Fruit fly (Drosophila melanogaster): ENCODE measurements around the gene CG5199.

Gene CG5199

DNA sequence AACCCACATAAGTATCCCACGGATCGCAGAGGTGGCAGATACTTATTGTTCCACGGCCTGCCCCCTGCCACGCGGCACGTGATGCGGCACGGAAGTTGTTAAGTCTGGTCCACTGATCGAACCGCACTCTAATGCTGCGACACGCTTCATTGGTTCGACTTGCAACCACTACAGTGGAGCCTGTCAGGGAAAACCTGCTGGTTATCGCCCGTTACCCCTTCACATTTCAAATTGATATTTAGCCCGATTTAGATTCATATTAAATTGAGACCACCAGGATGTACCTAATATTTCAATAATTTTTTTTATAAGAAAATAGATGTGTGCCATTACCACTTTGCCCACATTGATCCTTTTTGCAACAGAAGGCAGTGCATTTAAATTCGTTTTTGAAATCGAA lies 5.3 kb downstream of the CG5199 start (continued):
- TF ChIP-seq CG4424 (GFP tag; optimal IDR thresholded peaks at IDR 0.05), result peak; percentile 25
- TF ChIP-seq ssp (GFP tag; IDR thresholded peaks at IDR 0.05), result no peak
- 0 out of 2 replicates have a peak, but pooled peaks have one; percentile 6 for TF ChIP-seq toy (GFP tag; IDR thresholded peaks at IDR 0.05)
- no peak for TF ChIP-seq Bteb2 (GFP tag; optimal IDR thresholded peaks at IDR 0.05)
- TF ChIP-seq CG12071 (GFP tag; optimal IDR thresholded peaks at IDR 0.05), result no peak
- TF ChIP-seq Dip2 (GFP tag; IDR thresholded peaks at IDR 0.05), result no peak
- peak; percentile 50 for TF ChIP-seq dmrt99B (tag; optimal IDR thresholded peaks at IDR 0.05)
- no peak for TF ChIP-seq Dad (GFP tag; optimal IDR thresholded peaks at IDR 0.05)
- TF ChIP-seq amos (GFP tag; IDR thresholded peaks at IDR 0.05; ENCODE audit: partially characterized antibody), result no peak
- no peak for TF ChIP-seq CG12769 (tag; optimal IDR thresholded peaks at IDR 0.05)
- TF ChIP-seq CG14667 (GFP tag; IDR thresholded peaks at IDR 0.05), result 0 out of 2 replicates have a peak, but pooled peaks have one; percentile 11
- TF ChIP-seq bsh (GFP tag; optimal IDR thresholded peaks at IDR 0.05), result peak in 1 of 2 experiments; percentile 43
- TF ChIP-seq CG31365 (tag; optimal IDR thresholded peaks at IDR 0.05), result no peak
- TF ChIP-seq chif (GFP tag; optimal IDR thresholded peaks at IDR 0.05), result peak in 1 of 2 experiments; percentile 64
- TF ChIP-seq CG10462 (GFP tag; optimal IDR thresholded peaks at IDR 0.05), result no peak
- TF ChIP-seq slbo (GFP tag; IDR thresholded peaks at IDR 0.05), result 0 out of 2 replicates have a peak, but pooled peaks have one; percentile 15
- no peak for TF ChIP-seq CG4617 (GFP tag; optimal IDR thresholded peaks at IDR 0.05; ENCODE audit: borderline replicate concordance)
- TF ChIP-seq CG8924 (tag; optimal IDR thresholded peaks at IDR 0.05), result no peak
- TF ChIP-seq CG30403 (GFP tag; optimal IDR thresholded peaks at IDR 0.05), result peak; percentile 37
- TF ChIP-seq stc (GFP tag; IDR thresholded peaks at IDR 0.05), result no peak
- TF ChIP-seq Bdp1 (GFP tag; optimal IDR thresholded peaks at IDR 0.05), result no peak
- peak; percentile 38 for TF ChIP-seq unpg (GFP tag; optimal IDR thresholded peaks at IDR 0.05)
- TF ChIP-seq HLHmδ (GFP tag; optimal IDR thresholded peaks at IDR 0.05), result peak; percentile 80
- TF ChIP-seq CG12391 (tag; optimal IDR thresholded peaks at IDR 0.05), result peak; percentile 18
- no peak for TF ChIP-seq CG18764 (GFP tag; optimal IDR thresholded peaks at IDR 0.05)
- TF ChIP-seq Oli (tag; optimal IDR thresholded peaks at IDR 0.05), result peak; percentile 25
- no peak for TF ChIP-seq cwo (GFP tag; optimal IDR thresholded peaks at IDR 0.05)
- TF ChIP-seq Vsx1 (GFP tag; optimal IDR thresholded peaks at IDR 0.05), result no peak
- TF ChIP-seq sim (GFP tag; IDR thresholded peaks at IDR 0.05), result 0 out of 2 replicates have a peak, but pooled peaks have one; percentile 17
- TF ChIP-seq H2.0 (GFP tag; IDR thresholded peaks at IDR 0.05), result no peak
- no peak for TF ChIP-seq Atf6 (GFP tag; IDR thresholded peaks at IDR 0.05)
- TF ChIP-seq aop (GFP tag; IDR thresholded peaks at IDR 0.05), result no peak
- TF ChIP-seq sc (optimal IDR thresholded peaks at IDR 0.05), result no peak
- no peak for TF ChIP-seq sc (GFP tag; optimal IDR thresholded peaks at IDR 0.05)
- no peak for TF ChIP-seq gcm2 (GFP tag; optimal IDR thresholded peaks at IDR 0.05)
- TF ChIP-seq CG6689 (GFP tag; IDR thresholded peaks at IDR 0.05), result peak; percentile 36; the same call in 1 of the 2 replicates
- no peak for TF ChIP-seq D19B (GFP tag; optimal IDR thresholded peaks at IDR 0.05)
- TF ChIP-seq CkIIα-i1 (GFP tag; IDR thresholded peaks at IDR 0.05), result no peak
- TF ChIP-seq Fer1 (GFP tag; optimal IDR thresholded peaks at IDR 0.05), result no peak
- peak; percentile 48 for TF ChIP-seq D19A (tag; optimal IDR thresholded peaks at IDR 0.05)
- no peak for TF ChIP-seq CG13624 (GFP tag; optimal IDR thresholded peaks at IDR 0.05)
- no peak for TF ChIP-seq CG10654 (GFP tag; optimal IDR thresholded peaks at IDR 0.05)
- TF ChIP-seq mam (GFP tag; optimal IDR thresholded peaks at IDR 0.05), result peak; percentile 17
- no peak for TF ChIP-seq CG42726 (GFP tag; IDR thresholded peaks at IDR 0.05; ENCODE audit: partially characterized antibody)
- TF ChIP-seq CG7839 (tag; optimal IDR thresholded peaks at IDR 0.05), result peak; percentile 32
- TF ChIP-seq CG18476 (GFP tag; optimal IDR thresholded peaks at IDR 0.05), result peak; percentile 3
- peak in 1 of 2 experiments; percentile 22 for TF ChIP-seq dpn (GFP tag; optimal IDR thresholded peaks at IDR 0.05)
- no peak for TF ChIP-seq CG12155 (GFP tag; optimal IDR thresholded peaks at IDR 0.05)
- TF ChIP-seq ind (GFP tag; optimal IDR thresholded peaks at IDR 0.05), result no peak
- peak; percentile 37 for TF ChIP-seq CG9727 (GFP tag; optimal IDR thresholded peaks at IDR 0.05)
- peak; percentile 42 for TF ChIP-seq CG18262 (tag; optimal IDR thresholded peaks at IDR 0.05)
